Fruit fly (Drosophila melanogaster) whole organism, embryonic: Measurements from ENCODE around the gene TyrRS.
A peak's percentile ranks its signal among the peaks of the same experiment; 100 is the strongest.

Source experiments
- Ada2b ChIP-seq: fragments of 200-800 bp; sonication (Bioruptor generic); IDR thresholded peaks from 2 replicates; pipeline ENCODE4 v1.3.6; 2022; ENCODE audit warnings: missing biosample characterization, missing genetic modification characterization
- CG11456 ChIP-seq: fragments of 200-800 bp; sonication (Bioruptor generic); IDR thresholded peaks from 3 replicates; pipeline ENCODE4 v1.3.6; 2022; ENCODE audit warnings: missing biosample characterization, missing genetic modification characterization
- CG12104 ChIP-seq: fragments of 200-800 bp; sonication (Bioruptor generic); optimal IDR thresholded peaks from 3 replicates; lab custom pipeline; 2016; ENCODE audit warnings: missing biosample characterization, missing genetic modification characterization
- CG12155 ChIP-seq: fragments of 200-800 bp; sonication (Bioruptor generic); optimal IDR thresholded peaks from 3 replicates; lab custom pipeline; 2016; ENCODE audit warnings: missing biosample characterization, missing genetic modification characterization
- CG12942 ChIP-seq: fragments of 200-800 bp; sonication (Bioruptor generic); optimal IDR thresholded peaks from 3 replicates; lab custom pipeline; 2016; ENCODE audit warnings: missing biosample characterization, missing genetic modification characterization
- CG13123 ChIP-seq: fragments of 200-800 bp; sonication (Bioruptor generic); optimal IDR thresholded peaks from 2 replicates; lab custom pipeline; 2016; ENCODE audit warnings: missing biosample characterization, missing genetic modification characterization
- CG1529 ChIP-seq: fragments of 200-800 bp; sonication (Bioruptor generic); optimal IDR thresholded peaks from 3 replicates; lab custom pipeline; 2018; ENCODE audit warnings: missing biosample characterization, missing genetic modification characterization
- CG1603 ChIP-seq: fragments of 200-800 bp; sonication (Bioruptor generic); optimal IDR thresholded peaks from 2 replicates; lab custom pipeline; 2019; ENCODE audit warnings: missing biosample characterization, mild to moderate bottlenecking, missing genetic modification characterization, moderate library complexity
- CG16779 ChIP-seq: fragments of 200-800 bp; sonication (Bioruptor generic); IDR thresholded peaks from 2 replicates; pipeline ENCODE4 v1.3.6; 2022; ENCODE audit warnings: missing biosample characterization, missing genetic modification characterization
- CG18476 ChIP-seq: fragments of 200-800 bp; sonication (Bioruptor generic); optimal IDR thresholded peaks from 2 replicates; lab custom pipeline; 2016; ENCODE audit warnings: missing biosample characterization, mild to moderate bottlenecking, missing genetic modification characterization
- CG2120 ChIP-seq: fragments of 200-800 bp; sonication (Bioruptor generic); optimal IDR thresholded peaks from 3 replicates; lab custom pipeline; 2016; ENCODE audit warnings: missing biosample characterization, missing genetic modification characterization
- CG2678 ChIP-seq: fragments of 200-800 bp; sonication (Bioruptor generic); optimal IDR thresholded peaks from 3 replicates; lab custom pipeline; 2019; ENCODE audit warnings: missing biosample characterization, mild to moderate bottlenecking, missing genetic modification characterization, moderate library complexity
- CG32532 ChIP-seq: fragments of 200-800 bp; sonication (Bioruptor generic); IDR thresholded peaks from 2 replicates; pipeline ENCODE4 v1.3.6; 2022; ENCODE audit warnings: missing biosample characterization, missing genetic modification characterization
- CG8281 ChIP-seq: fragments of 200-800 bp; sonication (Bioruptor generic); optimal IDR thresholded peaks from 2 replicates; lab custom pipeline; 2018; ENCODE audit warnings: missing biosample characterization, mild to moderate bottlenecking, missing genetic modification characterization, moderate library complexity
- CG9437 ChIP-seq: fragments of 200-800 bp; sonication (Bioruptor generic); optimal IDR thresholded peaks from 2 replicates; lab custom pipeline; 2018; ENCODE audit warnings: missing biosample characterization, mild to moderate bottlenecking, missing genetic modification characterization
- CHES-1-like ChIP-seq: fragments of 200-800 bp; sonication (Bioruptor generic); optimal IDR thresholded peaks from 2 replicates; lab custom pipeline; 2016; ENCODE audit warnings: missing biosample characterization, missing genetic modification characterization
- D19B ChIP-seq: fragments of 200-800 bp; sonication (Bioruptor generic); optimal IDR thresholded peaks from 2 replicates; lab custom pipeline; 2017; ENCODE audit warnings: missing biosample characterization, mild to moderate bottlenecking, missing genetic modification characterization
- Dfd ChIP-seq, 2 experiments: fragments of >200 bp; optimal IDR thresholded peaks; 2 replicates each; lab custom pipeline; 2017; ENCODE audit warnings: missing biosample characterization in 2 of 2, missing genetic modification characterization in 2 of 2
- Dip2 ChIP-seq: fragments of 200-800 bp; sonication (Bioruptor generic); IDR thresholded peaks from 2 replicates; pipeline ENCODE4 v1.3.6; 2022; ENCODE audit warnings: missing biosample characterization, missing genetic modification characterization
- Dp ChIP-seq: fragments of 200-800 bp; sonication (Bioruptor generic); optimal IDR thresholded peaks from 2 replicates; lab custom pipeline; 2018; ENCODE audit warnings: missing biosample characterization, mild to moderate bottlenecking, missing genetic modification characterization, moderate library complexity
- Ets97D ChIP-seq: fragments of 200-800 bp; sonication (Bioruptor generic); optimal IDR thresholded peaks from 3 replicates; lab custom pipeline; 2016; ENCODE audit warnings: missing biosample characterization, missing genetic modification characterization
- HLH3B ChIP-seq: fragments of 200-800 bp; sonication (Bioruptor generic); IDR thresholded peaks from 2 replicates; pipeline ENCODE4 v1.3.6; 2022; ENCODE audit warnings: missing biosample characterization, missing genetic modification characterization
- HLH4C ChIP-seq: fragments of 200-800 bp; sonication (Bioruptor generic); IDR thresholded peaks from 3 replicates; pipeline ENCODE4 v1.3.6; 2022; ENCODE audit warnings: missing biosample characterization, missing genetic modification characterization; ENCODE audit not compliant: partially characterized antibody
- MTF-1 ChIP-seq: fragments of 200-800 bp; sonication (Bioruptor generic); optimal IDR thresholded peaks from 2 replicates; lab custom pipeline; 2018; ENCODE audit warnings: missing biosample characterization, mild to moderate bottlenecking, missing genetic modification characterization, borderline replicate concordance
- NC2α ChIP-seq: fragments of 200-800 bp; sonication (Bioruptor generic); optimal IDR thresholded peaks from 2 replicates; lab custom pipeline; 2016; ENCODE audit warnings: missing biosample characterization, missing genetic modification characterization
- NC2β ChIP-seq: fragments of 200-800 bp; sonication (Bioruptor generic); optimal IDR thresholded peaks from 2 replicates; lab custom pipeline; 2016; ENCODE audit warnings: missing biosample characterization, missing genetic modification characterization
- NK7.1 ChIP-seq: fragments of 200-800 bp; sonication (Bioruptor generic); optimal IDR thresholded peaks from 3 replicates; lab custom pipeline; 2016; ENCODE audit warnings: missing biosample characterization, missing genetic modification characterization
- Nf-YA ChIP-seq: fragments of 200-800 bp; sonication (Bioruptor generic); IDR thresholded peaks from 2 replicates; pipeline ENCODE4 v1.3.6; 2022; ENCODE audit warnings: missing biosample characterization, missing genetic modification characterization
- Optix ChIP-seq: fragments of 200-800 bp; sonication (Bioruptor generic); IDR thresholded peaks from 3 replicates; pipeline ENCODE4 v1.3.6; 2022; ENCODE audit warnings: missing biosample characterization, missing genetic modification characterization
- Vsx1 ChIP-seq: fragments of 200-800 bp; sonication (Bioruptor generic); optimal IDR thresholded peaks from 2 replicates; lab custom pipeline; 2017; ENCODE audit warnings: missing biosample characterization, mild to moderate bottlenecking, missing genetic modification characterization, missing genetic modification reagents
- ab ChIP-seq: fragments of 200-800 bp; sonication (Bioruptor generic); optimal IDR thresholded peaks from 2 replicates; lab custom pipeline; 2016; ENCODE audit warnings: missing biosample characterization, missing genetic modification characterization
- aop ChIP-seq: fragments of 200-800 bp; sonication (Bioruptor generic); IDR thresholded peaks from 2 replicates; pipeline ENCODE4 v1.3.6; 2022; ENCODE audit warnings: missing biosample characterization, missing genetic modification characterization
- ash1 ChIP-seq: fragments of 200-800 bp; sonication (Bioruptor generic); optimal IDR thresholded peaks from 2 replicates; lab custom pipeline; 2018; ENCODE audit warnings: missing biosample characterization, mild to moderate bottlenecking, missing genetic modification characterization
- corto ChIP-seq: fragments of 200-800 bp; sonication (Bioruptor generic); optimal IDR thresholded peaks from 2 replicates; lab custom pipeline; 2016; ENCODE audit warnings: missing biosample characterization, mild to moderate bottlenecking, missing genetic modification characterization, moderate library complexity
- emc ChIP-seq: fragments of 200-800 bp; sonication (Bioruptor generic); optimal IDR thresholded peaks from 2 replicates; lab custom pipeline; 2016; ENCODE audit warnings: missing biosample characterization, missing genetic modification characterization
- eve ChIP-seq, 2 experiments: fragments of >200 bp; optimal IDR thresholded peaks; 2 replicates each; lab custom pipeline; 2017; ENCODE audit warnings: missing biosample characterization in 2 of 2, missing genetic modification characterization in 2 of 2
- fd102C ChIP-seq: fragments of 200-800 bp; sonication (Bioruptor generic); optimal IDR thresholded peaks from 2 replicates; lab custom pipeline; 2018; ENCODE audit warnings: missing biosample characterization, mild to moderate bottlenecking, missing genetic modification characterization, moderate library complexity
- gce ChIP-seq: fragments of 200-800 bp; sonication (Bioruptor generic); IDR thresholded peaks from 3 replicates; pipeline ENCODE4 v1.3.6; 2022; ENCODE audit warnings: missing biosample characterization, missing genetic modification characterization
- hth ChIP-seq: fragments of >200 bp; optimal IDR thresholded peaks from 2 replicates; lab custom pipeline; 2017; ENCODE audit warnings: inconsistent platforms
- klu ChIP-seq: fragments of 200-800 bp; sonication (Bioruptor generic); IDR thresholded peaks from 2 replicates; pipeline ENCODE4 v1.3.6; 2022; ENCODE audit warnings: missing biosample characterization, missing genetic modification characterization
- nau ChIP-seq: fragments of 200-800 bp; sonication (Bioruptor generic); optimal IDR thresholded peaks from 3 replicates; lab custom pipeline; 2017; ENCODE audit warnings: missing biosample characterization, mild to moderate bottlenecking, missing genetic modification characterization, missing genetic modification reagents
- otp ChIP-seq: fragments of 200-800 bp; sonication (Bioruptor generic); IDR thresholded peaks from 3 replicates; pipeline ENCODE4, ENCODE4 v1.3.6; 2022; ENCODE audit warnings: missing biosample characterization, missing genetic modification characterization
- pb ChIP-seq: fragments of 200-800 bp; sonication (Bioruptor generic); optimal IDR thresholded peaks from 3 replicates; lab custom pipeline; 2016; ENCODE audit warnings: missing biosample characterization, missing genetic modification characterization
- pzg ChIP-seq: fragments of 200-800 bp; sonication (Bioruptor generic); optimal IDR thresholded peaks from 3 replicates; lab custom pipeline; 2018; ENCODE audit warnings: missing biosample characterization, mild to moderate bottlenecking, missing genetic modification characterization, moderate library complexity
- sc ChIP-seq, 3 experiments: fragments of >200 bp in 2 of 3; fragments of 200-800 bp in 1 of 3; sonication (Bioruptor generic) in 1 of 3; optimal IDR thresholded peaks; 2 replicates in 2 of 3; 3 replicates in 1 of 3; lab custom pipeline; 2017; ENCODE audit warnings: mild to moderate bottlenecking in 1 of 3, missing biosample characterization in 1 of 3, missing genetic modification characterization in 1 of 3, missing genetic modification reagents in 1 of 3
- scrt ChIP-seq: fragments of 200-800 bp; sonication (Bioruptor generic); optimal IDR thresholded peaks from 2 replicates; lab custom pipeline; 2018; ENCODE audit warnings: missing biosample characterization, mild to moderate bottlenecking, missing genetic modification characterization, moderate library complexity
- sob ChIP-seq: fragments of 200-800 bp; sonication (Bioruptor generic); IDR thresholded peaks from 2 replicates; pipeline ENCODE4 v1.3.6; 2022; ENCODE audit warnings: missing biosample characterization, missing genetic modification characterization
- tin ChIP-seq: fragments of 200-800 bp; sonication (Bioruptor generic); optimal IDR thresholded peaks from 3 replicates; lab custom pipeline; 2016; ENCODE audit warnings: missing biosample characterization, missing genetic modification characterization
- zen ChIP-seq: fragments of 200-800 bp; sonication (Bioruptor generic); optimal IDR thresholded peaks from 3 replicates; lab custom pipeline; 2018; ENCODE audit warnings: missing biosample characterization, mild to moderate bottlenecking, missing genetic modification characterization, moderate library complexity
- zen2 ChIP-seq: fragments of 200-800 bp; sonication (Bioruptor generic); IDR thresholded peaks from 3 replicates; pipeline ENCODE4 v1.3.6; 2022; ENCODE audit warnings: missing biosample characterization, missing genetic modification characterization; ENCODE audit not compliant: partially characterized antibody

The TyrRS gene

DNA sequence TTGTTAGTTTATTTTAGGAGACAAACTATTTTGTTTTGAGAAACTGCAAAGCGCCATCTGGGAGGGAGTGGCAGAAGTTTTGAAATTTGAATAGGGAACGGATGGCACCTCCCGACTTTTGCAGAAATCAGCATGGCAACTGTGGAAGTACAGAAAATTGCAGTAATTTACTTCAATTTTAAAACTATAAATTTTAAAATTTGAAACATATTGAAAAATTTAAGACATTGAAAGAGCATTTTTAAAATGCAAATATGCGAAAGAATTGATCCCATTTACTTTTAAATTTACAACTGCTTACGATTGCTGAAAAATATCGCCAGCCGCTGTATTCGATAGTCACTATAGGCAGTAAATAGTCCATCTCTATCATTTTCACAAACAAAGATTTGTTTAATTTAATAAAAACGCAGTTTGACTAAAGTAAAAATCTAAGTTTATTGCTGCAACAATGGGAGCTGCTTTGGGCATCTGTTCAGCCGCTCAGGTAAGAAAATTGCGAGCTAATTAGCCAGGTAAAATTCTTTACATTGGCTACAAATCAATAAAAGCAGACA is 6.6 kb downstream of the TyrRS start, which contains the start of gene Serinc (continued):
- TF ChIP-seq CHES-1-like (peak; percentile 69), pzg (GFP tag; lab: Kevin White, UChicago) (peak; percentile 71), CG13123 (GFP tag; lab: Kevin White, UChicago) (no peak), scrt (GFP tag; lab: Kevin White, UChicago) (peak; percentile 44), sob (GFP tag; lab: Robert Waterston, UW) (peak; percentile 72), CG9437 (GFP tag; lab: Kevin White, UChicago) (peak; percentile 81), CG12104 (GFP tag; lab: Kevin White, UChicago) (peak; percentile 53), CG18476 (peak; percentile 27), CG12155 (GFP tag; lab: Kevin White, UChicago) (peak; percentile 30), aop (no peak), CG2120 (GFP tag; lab: Kevin White, UChicago) (peak; percentile 66), ash1 (GFP tag; lab: Kevin White, UChicago) (no peak), emc (GFP tag; lab: Kevin White, UChicago) (peak; percentile 22), CG12942 (GFP tag; lab: Kevin White, UChicago) (peak; percentile 28), CG32532 (GFP tag; lab: Robert Waterston, UW) (peak; percentile 62; the same call in 1 of the 2 replicates), NC2β (peak; percentile 13), Vsx1 (no peak), D19B (GFP tag; lab: Kevin White, UChicago) (no peak), hth (lab: Kevin White, UChicago) (no peak), CG1603 (tag; lab: Kevin White, UChicago) (peak; percentile 44), pb (GFP tag; lab: Kevin White, UChicago) (no peak), zen2 (GFP tag; lab: Robert Waterston, UW) (peak; percentile 97), zen (peak; percentile 76), Dip2 (GFP tag; lab: Robert Waterston, UW) (no peak), HLH3B (GFP tag; lab: Robert Waterston, UW) (0 out of 2 replicates have a peak, but pooled peaks have one; percentile 14), tin (GFP tag; lab: Kevin White, UChicago) (peak; percentile 73), nau (GFP tag; lab: Kevin White, UChicago) (no peak), Optix (0 out of 3 replicates have a peak, but pooled peaks have one; percentile 25), gce (GFP tag; lab: Robert Waterston, UW) (no peak), CG11456 (peak; percentile 65), sc (optimal IDR thresholded peaks at IDR 0.05; lab: Kevin White, UChicago) (no peak), sc (GFP tag; optimal IDR thresholded peaks at IDR 0.05; lab: Kevin White, UChicago) (peak; percentile 5), MTF-1 (GFP tag; lab: Kevin White, UChicago) (no peak), CG1529 (GFP tag; lab: Kevin White, UChicago) (peak; percentile 7), Dp (peak; percentile 59), corto (GFP tag; lab: Kevin White, UChicago) (no peak), Dfd (GFP tag; optimal IDR thresholded peaks at IDR 0.05; lab: Kevin White, UChicago) (no peak), fd102C (GFP tag; lab: Kevin White, UChicago) (no peak), klu (GFP tag; lab: Robert Waterston, UW) (no peak), ab (no peak), CG2678 (no peak), NC2α (GFP tag; lab: Kevin White, UChicago) (no peak), CG8281 (tag; lab: Kevin White, UChicago) (peak; percentile 75), HLH4C (GFP tag; lab: Robert Waterston, UW) (peak; percentile 95), CG16779 (GFP tag; lab: Robert Waterston, UW) (no peak), Ets97D (GFP tag; lab: Kevin White, UChicago) (peak; percentile 75), otp (GFP tag; lab: Robert Waterston, UW) (no peak), eve (GFP tag; optimal IDR thresholded peaks at IDR 0.05; lab: Kevin White, UChicago) (no peak), Ada2b (GFP tag; lab: Robert Waterston, UW) (peak; percentile 21; the same call in 1 of the 2 replicates), NK7.1 (GFP tag; lab: Kevin White, UChicago) (no peak), Nf-YA (GFP tag; lab: Robert Waterston, UW) (no peak)
